Worm (Caenorhabditis elegans) whole organism, L2 larva: Measurements from ENCODE around the gene vab-23.

Source experiments
- C34F6.9 ChIP-seq: fragments of 150-350 bp; optimal IDR thresholded peaks from 2 replicates; lab custom pipeline; 2014; ENCODE audit warnings: missing biosample characterization, missing genetic modification characterization
- F13H6.1 ChIP-seq: sonication (generic microtip); optimal IDR thresholded peaks from 2 replicates; lab custom pipeline; 2016; ENCODE audit warnings: missing genetic modification characterization, missing compliant biosample characterization
- R02D3.7 ChIP-seq: fragments of 150-350 bp; optimal IDR thresholded peaks from 2 replicates; lab custom pipeline; 2014; ENCODE audit warnings: missing biosample characterization, missing genetic modification characterization
- ZK546.5 ChIP-seq: sonication (generic microtip); optimal IDR thresholded peaks from 2 replicates; lab custom pipeline; 2017; ENCODE audit warnings: missing biosample characterization, missing genetic modification characterization
- alr-1 ChIP-seq: fragments of 150-350 bp; optimal IDR thresholded peaks from 2 replicates; lab custom pipeline; 2014; ENCODE audit warnings: missing biosample characterization, missing genetic modification characterization
- ceh-16 ChIP-seq: fragments of 150-350 bp; optimal IDR thresholded peaks from 2 replicates; lab custom pipeline; 2014; ENCODE audit warnings: missing biosample characterization, missing genetic modification characterization
- ceh-82 ChIP-seq: fragments of 150-350 bp; optimal IDR thresholded peaks from 2 replicates; lab custom pipeline; 2014; ENCODE audit warnings: missing biosample characterization, missing genetic modification characterization
- dmd-4 ChIP-seq: sonication (generic microtip); optimal IDR thresholded peaks from 2 replicates; lab custom pipeline; 2017; ENCODE audit warnings: missing biosample characterization, missing genetic modification characterization
- egl-27 ChIP-seq: sonication (generic microtip); optimal IDR thresholded peaks from 3 replicates; lab custom pipeline; 2017; ENCODE audit warnings: missing biosample characterization, missing genetic modification reagents, missing genetic modification characterization
- lin-11 ChIP-seq: fragments of 150-350 bp; sonication (generic microtip); optimal IDR thresholded peaks from 2 replicates; lab custom pipeline; 2014; ENCODE audit warnings: missing biosample characterization, missing genetic modification characterization, inconsistent platforms, mixed read lengths
- lin-39 ChIP-seq: fragments of 150-350 bp; optimal IDR thresholded peaks from 2 replicates; lab custom pipeline; 2014; ENCODE audit warnings: missing biosample characterization, missing genetic modification reagents, missing genetic modification characterization
- mab-5 ChIP-seq: fragments of 150-350 bp; optimal IDR thresholded peaks from 2 replicates; lab custom pipeline; 2014; ENCODE audit warnings: missing biosample characterization, missing genetic modification characterization
- mdl-1 ChIP-seq, 2 experiments: fragments of 150-350 bp in 1 of 2; sonication (generic microtip) in 1 of 2; optimal IDR thresholded peaks; 2 replicates each; lab custom pipeline; 2017; ENCODE audit warnings: missing biosample characterization in 2 of 2, missing genetic modification characterization in 2 of 2
- nhr-11 ChIP-seq: fragments of 150-350 bp; optimal IDR thresholded peaks from 2 replicates; lab custom pipeline; 2014; ENCODE audit warnings: missing biosample characterization, missing genetic modification characterization
- nhr-129 ChIP-seq: fragments of 150-350 bp; optimal IDR thresholded peaks from 2 replicates; lab custom pipeline; 2014; ENCODE audit warnings: missing biosample characterization, missing genetic modification characterization
- nhr-23 ChIP-seq: fragments of 150-350 bp; optimal IDR thresholded peaks from 2 replicates; lab custom pipeline; 2014; ENCODE audit warnings: missing biosample characterization, missing genetic modification reagents, missing genetic modification characterization
- nhr-237 ChIP-seq: fragments of 150-350 bp; optimal IDR thresholded peaks from 2 replicates; lab custom pipeline; 2014; ENCODE audit warnings: missing biosample characterization, missing genetic modification characterization
- nhr-6 ChIP-seq: fragments of 150-350 bp; optimal IDR thresholded peaks from 2 replicates; lab custom pipeline; 2014; ENCODE audit warnings: missing biosample characterization, missing genetic modification characterization
- peb-1 ChIP-seq: fragments of 150-350 bp; optimal IDR thresholded peaks from 2 replicates; lab custom pipeline; 2014; ENCODE audit warnings: missing biosample characterization, missing genetic modification characterization
- sem-4 ChIP-seq: fragments of 150-350 bp; optimal IDR thresholded peaks from 2 replicates; lab custom pipeline; 2014; ENCODE audit warnings: missing biosample characterization, missing genetic modification reagents, missing genetic modification characterization
- skn-1 ChIP-seq: sonication (generic microtip); optimal IDR thresholded peaks from 2 replicates; lab custom pipeline; 2017; ENCODE audit warnings: missing biosample characterization, missing genetic modification characterization
- sma-3 ChIP-seq: sonication (generic microtip); optimal IDR thresholded peaks from 2 replicates; lab custom pipeline; 2016; ENCODE audit warnings: missing genetic modification reagents, missing genetic modification characterization, missing compliant biosample characterization
- sma-9 ChIP-seq, 2 experiments: fragments of 150-350 bp in 1 of 2; sonication (generic microtip) in 1 of 2; optimal IDR thresholded peaks; 2 replicates each; lab custom pipeline; 2014 to 2016; ENCODE audit warnings: missing genetic modification characterization in 2 of 2, mild to moderate bottlenecking in 1 of 2, missing biosample characterization in 1 of 2, missing compliant biosample characterization in 1 of 2, missing genetic modification reagents in 1 of 2, moderate library complexity in 1 of 2
- snpc-4 ChIP-seq: fragments of 150-350 bp; optimal IDR thresholded peaks from 2 replicates; lab custom pipeline; 2014; ENCODE audit warnings: missing biosample characterization, missing genetic modification characterization
- unc-39 ChIP-seq: fragments of 150-350 bp; optimal IDR thresholded peaks from 2 replicates; lab custom pipeline; 2014; ENCODE audit warnings: missing biosample characterization, missing genetic modification characterization
- unc-55 ChIP-seq: fragments of 150-350 bp; sonication (generic microtip); optimal IDR thresholded peaks from 3 replicates; lab custom pipeline; 2014; ENCODE audit warnings: missing biosample characterization, missing genetic modification reagents, missing genetic modification characterization
- unc-62 ChIP-seq: fragments of 150-350 bp; optimal IDR thresholded peaks from 2 replicates; lab custom pipeline; 2014; ENCODE audit warnings: missing biosample characterization, missing genetic modification reagents, missing genetic modification characterization
- zag-1 ChIP-seq: fragments of 150-350 bp; optimal IDR thresholded peaks from 2 replicates; lab custom pipeline; 2014; ENCODE audit warnings: missing biosample characterization, missing genetic modification characterization
- ztf-4 ChIP-seq: fragments of 150-350 bp; optimal IDR thresholded peaks from 2 replicates; lab custom pipeline; 2014; ENCODE audit warnings: missing biosample characterization, missing genetic modification characterization

Gene vab-23

ce11 chrII:11914304-11914703 is 13.3 kb upstream of the vab-23 start, which contains the start of gene ZK930.7:
Gene ZK930.7, plus strand, starts transcription at chrII:11914604.
- TF ChIP-seq nhr-11 (tag; lab: Kevin White, UChicago) (no peak), egl-27 (tag; lab: Kevin White, UChicago) (no peak), sma-3 (no peak), unc-55 (no peak), F13H6.1 (tag; lab: Kevin White, UChicago) (no peak)
- TF ChIP-seq, all 48 proteins: peak for 0

- TF ChIP-seq nhr-23 (no peak), dmd-4 (no peak), lin-11 (tag; lab: Kevin White, UChicago) (no peak), R02D3.7 (tag; lab: Kevin White, UChicago) (no peak), peb-1 (tag; lab: Kevin White, UChicago) (no peak), ceh-16 (no peak), sma-9 (GFP tag; optimal IDR thresholded peaks at IDR 0.05; lab: Kevin White, UChicago) (no peak), sma-9 (tag; optimal IDR thresholded peaks at IDR 0.05; lab: Kevin White, UChicago) (no peak), sem-4 (tag; lab: Kevin White, UChicago) (no peak), C34F6.9 (tag; lab: Kevin White, UChicago) (no peak), ZK546.5 (tag; lab: Kevin White, UChicago) (no peak), alr-1 (tag; lab: Kevin White, UChicago) (no peak), unc-39 (tag; lab: Kevin White, UChicago) (no peak), unc-62 (GFP tag; lab: Kevin White, UChicago) (no peak), sma-3 (no peak)
These were observed 9.6 kb upstream of the vab-23 start for ce11 chrII:11910569-11910968.

- no peak for TF ChIP-seq nhr-23
- TF ChIP-seq peb-1 (tag; lab: Kevin White, UChicago) = no peak
- TF ChIP-seq snpc-4 = no peak
These were observed 5.2 kb upstream of the vab-23 start, which contains the start of gene ZK930.4 for ce11 chrII:11906217-11906616. Gene ZK930.4, plus strand, starts transcription at chrII:11906517.

- TF ChIP-seq peb-1 (tag; lab: Kevin White, UChicago) (no peak), nhr-237 (tag; lab: Kevin White, UChicago) (no peak), C34F6.9 (tag; lab: Kevin White, UChicago) (no peak)
These were observed 4.0 kb upstream of the vab-23 start for ce11 chrII:11905023-11905422.

ce11 chrII:11902203-11902602 is 1.2 kb upstream of the vab-23 start:
- no peak for TF ChIP-seq lin-11 (tag; lab: Kevin White, UChicago)
- peak; percentile 26 for TF ChIP-seq mab-5 (tag; lab: Kevin White, UChicago)

ce11 chrII:11899761-11900160 is 1.2 kb downstream of the vab-23 start:
- TF ChIP-seq skn-1 = no peak
- no peak for TF ChIP-seq C34F6.9 (tag; lab: Kevin White, UChicago)
- TF ChIP-seq lin-39 (tag; lab: Kevin White, UChicago) = no peak
- no peak for TF ChIP-seq zag-1 (tag; lab: Kevin White, UChicago)
- no peak for TF ChIP-seq unc-55
- no peak for TF ChIP-seq ceh-82 (tag; lab: Kevin White, UChicago)
- TF ChIP-seq ZK546.5 (tag; lab: Kevin White, UChicago) = no peak
- no peak for TF ChIP-seq nhr-6
- TF ChIP-seq nhr-129 (tag; lab: Kevin White, UChicago) = no peak
- no peak for TF ChIP-seq mab-5 (tag; lab: Kevin White, UChicago)
- TF ChIP-seq mdl-1 (tag; optimal IDR thresholded peaks at IDR 0.05; lab: Kevin White, UChicago) = no peak
- no peak for TF ChIP-seq ztf-4 (tag; lab: Kevin White, UChicago)
- no peak for TF ChIP-seq R02D3.7 (tag; lab: Kevin White, UChicago)
- TF ChIP-seq peb-1 (tag; lab: Kevin White, UChicago) = no peak
- TF ChIP-seq, all 48 proteins: peak for 0

- TF ChIP-seq ceh-16 (no peak), snpc-4 (no peak), nhr-11 (tag; lab: Kevin White, UChicago) (no peak)
These were observed 7.7 kb downstream of the vab-23 start, which contains the start of gene ZK930.2 for ce11 chrII:11893323-11893722. Gene ZK930.2, minus strand, starts transcription at chrII:11893423.
